Worm (Caenorhabditis elegans): Measurements from ENCODE around the gene pmp-2.
"Not testable (repeated sequence)": the region's sequence is repeated elsewhere in the genome, so short reads cannot be mapped to it uniquely, and the experiment has no call there.

The pmp-2 gene

ce11 chrII:6907657-6908056, 20.1 kb upstream of the pmp-2 start, which contains the start of gene B0252.3:
TSS of gene B0252.3 (minus strand) at chrII:6907757.
- TF ChIP-seq efl-3 (GFP tag; optimal IDR thresholded peaks at IDR 0.05); elt-3 (tag; optimal IDR thresholded peaks at IDR 0.05); snpc-4 (tag; optimal IDR thresholded peaks at IDR 0.05): not testable (repeated sequence)

ce11 chrII:6901795-6902194, 14.2 kb upstream of the pmp-2 start, which contains the start of gene psmd-9:
TSS of gene psmd-9 (plus strand) at chrII:6902095.
- TF ChIP-seq ets-5 (GFP tag; IDR thresholded peaks at IDR 0.05) (no peak), efl-1 (optimal IDR thresholded peaks at IDR 0.05) (no peak), efl-1 (GFP tag; optimal IDR thresholded peaks at IDR 0.05 in 1 of 2) (peak in 1 of 2 experiments; percentile 22)

- TF ChIP-seq fkh-8 (tag; optimal IDR thresholded peaks at IDR 0.05) (no peak), isw-1 (GFP tag; IDR thresholded peaks at IDR 0.05) (no peak), hpl-2 (GFP tag; optimal IDR thresholded peaks at IDR 0.05) (no peak), lir-3 (tag; optimal IDR thresholded peaks at IDR 0.05; ENCODE audit: poor library complexity) (no peak), elt-2 (tag; optimal IDR thresholded peaks at IDR 0.05) (no peak), nhr-47 (tag; optimal IDR thresholded peaks at IDR 0.05) (no peak), Y116A8C.19 (tag; optimal IDR thresholded peaks at IDR 0.05; ENCODE audit: borderline replicate concordance) (no peak), snpc-4 (tag; optimal IDR thresholded peaks at IDR 0.05) (no peak), nhr-237 (tag; optimal IDR thresholded peaks at IDR 0.05) (no peak), mab-9 (GFP tag; IDR thresholded peaks at IDR 0.05) (no peak), egl-27 (tag; optimal IDR thresholded peaks at IDR 0.05) (no peak), lin-35 (GFP tag; optimal IDR thresholded peaks at IDR 0.05) (no peak), egl-13 (tag; optimal IDR thresholded peaks at IDR 0.05) (no peak), nhr-77 (tag; optimal IDR thresholded peaks at IDR 0.05) (no peak), ceh-90 (tag; optimal IDR thresholded peaks at IDR 0.05) (no peak), C16A3.4 (tag; optimal IDR thresholded peaks at IDR 0.05) (no peak), pax-3 (tag; optimal IDR thresholded peaks at IDR 0.05) (no peak), unc-86 (tag; optimal IDR thresholded peaks at IDR 0.05) (no peak), ets-5 (GFP tag; IDR thresholded peaks at IDR 0.05) (no peak)
Measured at ce11 chrII:6900708-6901107, 13.1 kb upstream of the pmp-2 start.

ce11 chrII:6898017-6898779, 10.6 kb upstream of the pmp-2 start, which contains the start of gene hrpl-1:
TSS of gene hrpl-1 (plus strand) at chrII:6898729.
- TF ChIP-seq zip-4 (GFP tag; optimal IDR thresholded peaks at IDR 0.05) = no peak
- no peak for TF ChIP-seq ces-1 (GFP tag; optimal IDR thresholded peaks at IDR 0.05)
- TF ChIP-seq lin-35 (GFP tag; optimal IDR thresholded peaks at IDR 0.05) = peak in 1 of 2 experiments; percentile 74
- no peak for TF ChIP-seq lir-3 (tag; optimal IDR thresholded peaks at IDR 0.05; ENCODE audit: poor library complexity)
- TF ChIP-seq alr-1 (tag; optimal IDR thresholded peaks at IDR 0.05; ENCODE audit: borderline replicate concordance) = no peak
- no peak for TF ChIP-seq egl-13 (tag; optimal IDR thresholded peaks at IDR 0.05)
- no peak for TF ChIP-seq unc-62 (GFP tag; optimal IDR thresholded peaks at IDR 0.05)
- TF ChIP-seq lin-14 (GFP tag; optimal IDR thresholded peaks at IDR 0.05) = no peak
- no peak for TF ChIP-seq efl-3 (GFP tag; optimal IDR thresholded peaks at IDR 0.05)
- TF ChIP-seq Y116A8C.19 (tag; optimal IDR thresholded peaks at IDR 0.05; ENCODE audit: borderline replicate concordance) = no peak
- peak in 1 of 2 experiments; percentile 39 for TF ChIP-seq efl-1 (optimal IDR thresholded peaks at IDR 0.05)
- TF ChIP-seq efl-1 (GFP tag; optimal IDR thresholded peaks at IDR 0.05 in 1 of 2) = peak; percentile 56 to 67
- TF ChIP-seq mep-1 (tag; optimal IDR thresholded peaks at IDR 0.05) = no peak
- TF ChIP-seq pax-3 (tag; optimal IDR thresholded peaks at IDR 0.05) = no peak
- no peak for TF ChIP-seq fos-1 (tag; optimal IDR thresholded peaks at IDR 0.05)
- TF ChIP-seq ceh-8 (GFP tag; optimal IDR thresholded peaks at IDR 0.05) = no peak
- TF ChIP-seq elt-3 (tag; optimal IDR thresholded peaks at IDR 0.05) = no peak
- no peak for TF ChIP-seq mef-2 (tag; optimal IDR thresholded peaks at IDR 0.05)
- no peak for TF ChIP-seq C04F5.9 (tag; optimal IDR thresholded peaks at IDR 0.05)
- TF ChIP-seq unc-98 (GFP tag; IDR thresholded peaks at IDR 0.05) = no peak
- no peak for TF ChIP-seq vab-15 (tag; optimal IDR thresholded peaks at IDR 0.05)
- peak; percentile 30; the same call in 1 of the 2 replicates for TF ChIP-seq nhr-19 (GFP tag; conservative IDR thresholded peaks at IDR 0.05)
- TF ChIP-seq nhr-237 (tag; optimal IDR thresholded peaks at IDR 0.05) = no peak
- TF ChIP-seq ceh-82 (tag; optimal IDR thresholded peaks at IDR 0.05) = no peak
- no peak for TF ChIP-seq nhr-84 (tag; optimal IDR thresholded peaks at IDR 0.05)
- no peak for TF ChIP-seq fkh-10 (GFP tag; optimal IDR thresholded peaks at IDR 0.05)
- no peak for TF ChIP-seq nhr-11 (tag; optimal IDR thresholded peaks at IDR 0.05)
- TF ChIP-seq hlh-17 (GFP tag; optimal IDR thresholded peaks at IDR 0.05; ENCODE audit: borderline replicate concordance) = no peak
- no peak for TF ChIP-seq lin-13 (GFP tag; optimal IDR thresholded peaks at IDR 0.05)
- peak; percentile 35 for TF ChIP-seq sox-4 (tag; optimal IDR thresholded peaks at IDR 0.05)
